Worm (Caenorhabditis elegans) whole organism, early embryonic: ENCODE measurements around the gene fbxa-141.

ENCODE experiments used
- ama-1 ChIP-seq: fragments of 150-350 bp; optimal IDR thresholded peaks from 2 replicates; lab custom pipeline; 2014
- hmbx-1 ChIP-seq: sonication (generic microtip); optimal IDR thresholded peaks from 2 replicates; lab custom pipeline; 2016; ENCODE audit warnings: mild to moderate bottlenecking, missing genetic modification characterization, missing compliant biosample characterization
- pes-1 ChIP-seq: fragments of 200-800 bp; sonication (Bioruptor generic); IDR thresholded peaks from 2 replicates; pipeline ENCODE4 v1.3.6; 2022; ENCODE audit warnings: missing genetic modification reagents, missing genetic modification characterization, missing compliant biosample characterization

DNA sequence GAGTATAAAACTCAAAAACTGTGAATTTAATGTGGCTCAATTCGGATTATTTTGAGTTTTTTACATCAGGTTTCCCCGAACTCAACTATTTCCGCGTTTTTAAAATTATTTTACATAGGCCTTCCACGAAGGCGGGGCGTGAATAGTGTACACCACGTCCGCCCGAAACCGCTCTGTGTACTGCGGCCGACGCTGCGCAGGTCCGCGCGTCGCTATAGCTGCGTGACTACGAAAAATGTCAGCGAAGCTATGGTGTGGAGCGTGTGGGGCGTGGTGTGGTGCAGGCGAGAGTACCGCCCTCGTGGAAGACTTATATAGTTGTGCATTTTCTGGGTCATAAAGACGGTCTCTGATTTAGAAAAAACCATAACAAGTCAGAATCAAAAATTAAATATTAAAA is 5.1 kb upstream of the fbxa-141 start:
- TF ChIP-seq ama-1: no peak
- no peak for TF ChIP-seq hmbx-1 (tag; lab: Kevin White, UChicago)
- TF ChIP-seq pes-1 (GFP tag; lab: Robert Waterston, UW): no peak
